Fruit fly (Drosophila melanogaster) whole organism, embryonic: ENCODE measurements around the gene CG11085.

Source experiments
- Adf1 ChIP-seq: fragments of 200-800 bp; sonication (Bioruptor generic); IDR thresholded peaks from 2 replicates; pipeline ENCODE4 v1.3.6; 2022; ENCODE audit warnings: missing biosample characterization, missing genetic modification characterization
- B-H2 ChIP-seq: fragments of 200-800 bp; sonication (Bioruptor generic); optimal IDR thresholded peaks from 2 replicates; lab custom pipeline; 2018; ENCODE audit warnings: missing biosample characterization, mild to moderate bottlenecking, missing genetic modification characterization
- BtbVII ChIP-seq: fragments of 200-800 bp; sonication (Bioruptor generic); optimal IDR thresholded peaks from 3 replicates; lab custom pipeline; 2017; ENCODE audit warnings: missing biosample characterization, mild to moderate bottlenecking, missing genetic modification characterization
- CG10209 ChIP-seq: fragments of 200-800 bp; sonication (Bioruptor generic); optimal IDR thresholded peaks from 3 replicates; lab custom pipeline; 2017; ENCODE audit warnings: missing biosample characterization, mild to moderate bottlenecking, missing genetic modification characterization, missing genetic modification reagents
- CG10274 ChIP-seq: fragments of 200-800 bp; sonication (Bioruptor generic); optimal IDR thresholded peaks from 3 replicates; lab custom pipeline; 2017; ENCODE audit warnings: missing biosample characterization, mild to moderate bottlenecking, missing genetic modification characterization
- CG12299 ChIP-seq: fragments of 200-800 bp; sonication (Bioruptor generic); optimal IDR thresholded peaks from 2 replicates; lab custom pipeline; 2018; ENCODE audit warnings: missing biosample characterization, mild to moderate bottlenecking, missing genetic modification characterization
- CG15269 ChIP-seq: fragments of 200-800 bp; sonication (Bioruptor generic); optimal IDR thresholded peaks from 2 replicates; lab custom pipeline; 2018; ENCODE audit warnings: missing biosample characterization, mild to moderate bottlenecking, missing genetic modification characterization, moderate library complexity
- CG16863 ChIP-seq: fragments of 200-800 bp; sonication (Bioruptor generic); optimal IDR thresholded peaks from 3 replicates; lab custom pipeline; 2016; ENCODE audit warnings: missing biosample characterization, missing genetic modification characterization
- CG17802 ChIP-seq: fragments of 200-800 bp; sonication (Bioruptor generic); optimal IDR thresholded peaks from 2 replicates; lab custom pipeline; 2018; ENCODE audit warnings: missing biosample characterization, mild to moderate bottlenecking, missing genetic modification characterization, moderate library complexity
- CG1792 ChIP-seq: fragments of 200-800 bp; sonication (Bioruptor generic); optimal IDR thresholded peaks from 2 replicates; lab custom pipeline; 2016; ENCODE audit warnings: missing biosample characterization, missing genetic modification characterization
- CG2202 ChIP-seq: fragments of 200-800 bp; sonication (Bioruptor generic); optimal IDR thresholded peaks from 2 replicates; lab custom pipeline; 2018; ENCODE audit warnings: missing biosample characterization, mild to moderate bottlenecking, missing genetic modification characterization
- CG34376 ChIP-seq: fragments of 200-800 bp; sonication (Bioruptor generic); optimal IDR thresholded peaks from 2 replicates; lab custom pipeline; 2018; ENCODE audit warnings: missing biosample characterization, mild to moderate bottlenecking, missing genetic modification characterization
- CG42726 ChIP-seq: fragments of 200-800 bp; sonication (Bioruptor generic); IDR thresholded peaks from 2 replicates; pipeline ENCODE4 v1.3.6; 2022; ENCODE audit warnings: missing biosample characterization, missing genetic modification characterization; ENCODE audit not compliant: partially characterized antibody
- CG4707 ChIP-seq: fragments of 200-800 bp; sonication (Bioruptor generic); optimal IDR thresholded peaks from 2 replicates; lab custom pipeline; 2018; ENCODE audit warnings: missing biosample characterization, mild to moderate bottlenecking, missing genetic modification characterization, moderate library complexity
- CG5245 ChIP-seq: fragments of 200-800 bp; sonication (Bioruptor generic); optimal IDR thresholded peaks from 3 replicates; lab custom pipeline; 2016; ENCODE audit warnings: missing biosample characterization, missing genetic modification characterization
- CG6683 ChIP-seq: fragments of 200-800 bp; sonication (Bioruptor generic); optimal IDR thresholded peaks from 2 replicates; lab custom pipeline; 2017; ENCODE audit warnings: missing biosample characterization, mild to moderate bottlenecking, missing genetic modification characterization, missing genetic modification reagents
- CG6689 ChIP-seq: fragments of 200-800 bp; sonication (Bioruptor generic); IDR thresholded peaks from 2 replicates; pipeline ENCODE4 v1.3.6; 2022; ENCODE audit warnings: missing biosample characterization, missing genetic modification characterization
- CG7987 ChIP-seq: fragments of 200-800 bp; sonication (Bioruptor generic); optimal IDR thresholded peaks from 2 replicates; lab custom pipeline; 2018; ENCODE audit warnings: missing biosample characterization, mild to moderate bottlenecking, missing genetic modification characterization, moderate library complexity
- CG8290 ChIP-seq, 3 experiments: fragments of 200-800 bp; sonication (Bioruptor generic); optimal IDR thresholded peaks; 2 replicates each; lab custom pipeline; 2016 to 2019; ENCODE audit warnings: missing biosample characterization in 3 of 3, missing genetic modification characterization in 3 of 3, mild to moderate bottlenecking in 2 of 3, moderate library complexity in 1 of 3
- CG9215 ChIP-seq: fragments of 200-800 bp; sonication (Bioruptor generic); IDR thresholded peaks from 2 replicates; pipeline ENCODE4 v1.3.6; 2022; ENCODE audit warnings: missing biosample characterization, missing genetic modification characterization
- D ChIP-seq, 2 experiments: fragments of 200-800 bp in 1 of 2; fragments of >200 bp in 1 of 2; sonication (Bioruptor generic) in 1 of 2; optimal IDR thresholded peaks; 2 replicates in 1 of 2; 3 replicates in 1 of 2; lab custom pipeline; 2017; ENCODE audit warnings: mild to moderate bottlenecking in 1 of 2, missing biosample characterization in 1 of 2, missing genetic modification characterization in 1 of 2, missing genetic modification reagents in 1 of 2
- Dad ChIP-seq: fragments of 200-800 bp; sonication (Bioruptor generic); optimal IDR thresholded peaks from 3 replicates; lab custom pipeline; 2016; ENCODE audit warnings: missing biosample characterization, missing genetic modification characterization
- Dll ChIP-seq: fragments of 200-800 bp; sonication (Bioruptor generic); IDR thresholded peaks from 4 replicates; pipeline ENCODE4 v1.3.6; 2022; ENCODE audit warnings: missing biosample characterization, missing genetic modification characterization; ENCODE audit not compliant: partially characterized antibody
- Gsc ChIP-seq: fragments of 200-800 bp; sonication (Bioruptor generic); IDR thresholded peaks from 2 replicates; pipeline ENCODE4 v1.3.6; 2022; ENCODE audit warnings: missing biosample characterization, missing genetic modification characterization
- Lhr ChIP-seq: fragments of 200-800 bp; sonication (Bioruptor generic); optimal IDR thresholded peaks from 3 replicates; lab custom pipeline; 2017; ENCODE audit warnings: mild to moderate bottlenecking, missing biosample characterization, missing genetic modification reagents, missing genetic modification characterization
- Lim3 ChIP-seq: fragments of 200-800 bp; sonication (Bioruptor generic); IDR thresholded peaks from 2 replicates; pipeline ENCODE4 v1.3.6; 2022; ENCODE audit warnings: missing biosample characterization, missing genetic modification characterization
- Nf-YA ChIP-seq: fragments of 200-800 bp; sonication (Bioruptor generic); IDR thresholded peaks from 2 replicates; pipeline ENCODE4 v1.3.6; 2022; ENCODE audit warnings: missing biosample characterization, missing genetic modification characterization
- Opbp ChIP-seq: fragments of 200-800 bp; sonication (Bioruptor generic); IDR thresholded peaks from 3 replicates; pipeline ENCODE4 v1.3.6; 2022; ENCODE audit warnings: missing biosample characterization, missing genetic modification characterization; ENCODE audit not compliant: partially characterized antibody
- PHDP ChIP-seq: fragments of 200-800 bp; sonication (Bioruptor generic); optimal IDR thresholded peaks from 3 replicates; lab custom pipeline; 2018; ENCODE audit warnings: missing biosample characterization, mild to moderate bottlenecking, missing genetic modification characterization, moderate library complexity
- Ptx1 ChIP-seq: fragments of 200-800 bp; sonication (Bioruptor generic); IDR thresholded peaks from 2 replicates; pipeline ENCODE4 v1.3.6; 2022; ENCODE audit warnings: missing biosample characterization, missing genetic modification characterization
- Taf1 ChIP-seq: fragments of 200-800 bp; sonication (Bioruptor generic); IDR thresholded peaks from 2 replicates; pipeline ENCODE4 v1.3.6; 2022; ENCODE audit warnings: missing biosample characterization, missing genetic modification characterization
- Trl ChIP-seq, 3 experiments: fragments of >200 bp in 2 of 3; fragments of 200-800 bp in 1 of 3; sonication (Bioruptor generic) in 1 of 3; optimal IDR thresholded peaks; 2 replicates in 1 of 3; 3 replicates in 2 of 3; lab custom pipeline; 2016 to 2017; ENCODE audit warnings: missing biosample characterization in 1 of 3, missing genetic modification characterization in 1 of 3
- ap ChIP-seq: fragments of 200-800 bp; sonication (Bioruptor generic); IDR thresholded peaks from 2 replicates; pipeline ENCODE4 v1.3.6; 2022; ENCODE audit warnings: missing biosample characterization, missing genetic modification characterization
- cad ChIP-seq: fragments of >200 bp; optimal IDR thresholded peaks from 2 replicates; lab custom pipeline; 2017; ENCODE audit warnings: missing biosample characterization, missing genetic modification characterization
- dpn ChIP-seq, 2 experiments: fragments of 200-800 bp; sonication (Bioruptor generic); optimal IDR thresholded peaks; 3 replicates each; lab custom pipeline; 2016; ENCODE audit warnings: missing biosample characterization in 2 of 2, missing genetic modification characterization in 2 of 2
- dysf ChIP-seq: fragments of 200-800 bp; sonication (Bioruptor generic); IDR thresholded peaks from 3 replicates; pipeline ENCODE4 v1.3.6; 2022; ENCODE audit warnings: missing biosample characterization, missing genetic modification characterization
- en ChIP-seq: fragments of 200-800 bp; sonication (Bioruptor generic); optimal IDR thresholded peaks from 2 replicates; lab custom pipeline; 2016; ENCODE audit warnings: missing biosample characterization, missing genetic modification characterization
- ewg ChIP-seq: fragments of 200-800 bp; sonication (Bioruptor generic); optimal IDR thresholded peaks from 3 replicates; lab custom pipeline; 2017; ENCODE audit warnings: mild to moderate bottlenecking, missing biosample characterization, missing genetic modification reagents, missing genetic modification characterization
- fd96Cb ChIP-seq: fragments of 200-800 bp; sonication (Bioruptor generic); optimal IDR thresholded peaks from 2 replicates; lab custom pipeline; 2018; ENCODE audit warnings: missing biosample characterization, mild to moderate bottlenecking, missing genetic modification characterization, moderate library complexity
- gcm2 ChIP-seq: fragments of 200-800 bp; sonication (Bioruptor generic); optimal IDR thresholded peaks from 2 replicates; lab custom pipeline; 2016; ENCODE audit warnings: missing biosample characterization, missing genetic modification characterization
- jing ChIP-seq: fragments of 200-800 bp; sonication (Bioruptor generic); optimal IDR thresholded peaks from 2 replicates; lab custom pipeline; 2018; ENCODE audit warnings: missing biosample characterization, mild to moderate bottlenecking, missing genetic modification characterization
- lilli ChIP-seq: fragments of 200-800 bp; sonication (Bioruptor generic); optimal IDR thresholded peaks from 3 replicates; lab custom pipeline; 2016; ENCODE audit warnings: missing biosample characterization, missing genetic modification characterization
- org-1 ChIP-seq: fragments of 200-800 bp; sonication (Bioruptor generic); optimal IDR thresholded peaks from 2 replicates; lab custom pipeline; 2017; ENCODE audit warnings: missing biosample characterization, missing genetic modification characterization
- pb ChIP-seq: fragments of 200-800 bp; sonication (Bioruptor generic); optimal IDR thresholded peaks from 3 replicates; lab custom pipeline; 2016; ENCODE audit warnings: missing biosample characterization, missing genetic modification characterization
- sim ChIP-seq: fragments of 200-800 bp; sonication (Bioruptor generic); IDR thresholded peaks from 2 replicates; pipeline ENCODE4 v1.3.6; 2022; ENCODE audit warnings: missing biosample characterization, missing genetic modification characterization
- slbo ChIP-seq: fragments of 200-800 bp; sonication (Bioruptor generic); IDR thresholded peaks from 2 replicates; pipeline ENCODE4 v1.3.6; 2022; ENCODE audit warnings: missing biosample characterization, missing genetic modification characterization
- sna ChIP-seq: fragments of 200-800 bp; sonication (Bioruptor generic); IDR thresholded peaks from 2 replicates; pipeline ENCODE4 v1.3.6; 2022; ENCODE audit warnings: missing biosample characterization, missing genetic modification characterization; ENCODE audit not compliant: partially characterized antibody
- tin ChIP-seq: fragments of 200-800 bp; sonication (Bioruptor generic); optimal IDR thresholded peaks from 3 replicates; lab custom pipeline; 2016; ENCODE audit warnings: missing biosample characterization, missing genetic modification characterization
- tll ChIP-seq, 2 experiments: fragments of 200-800 bp in 1 of 2; fragments of >200 bp in 1 of 2; sonication (Bioruptor generic) in 1 of 2; optimal IDR thresholded peaks; 2 replicates each; lab custom pipeline; 2017 to 2019; ENCODE audit warnings: missing biosample characterization in 2 of 2, missing genetic modification characterization in 2 of 2, mild to moderate bottlenecking in 1 of 2, moderate library complexity in 1 of 2

The CG11085 gene

DNA sequence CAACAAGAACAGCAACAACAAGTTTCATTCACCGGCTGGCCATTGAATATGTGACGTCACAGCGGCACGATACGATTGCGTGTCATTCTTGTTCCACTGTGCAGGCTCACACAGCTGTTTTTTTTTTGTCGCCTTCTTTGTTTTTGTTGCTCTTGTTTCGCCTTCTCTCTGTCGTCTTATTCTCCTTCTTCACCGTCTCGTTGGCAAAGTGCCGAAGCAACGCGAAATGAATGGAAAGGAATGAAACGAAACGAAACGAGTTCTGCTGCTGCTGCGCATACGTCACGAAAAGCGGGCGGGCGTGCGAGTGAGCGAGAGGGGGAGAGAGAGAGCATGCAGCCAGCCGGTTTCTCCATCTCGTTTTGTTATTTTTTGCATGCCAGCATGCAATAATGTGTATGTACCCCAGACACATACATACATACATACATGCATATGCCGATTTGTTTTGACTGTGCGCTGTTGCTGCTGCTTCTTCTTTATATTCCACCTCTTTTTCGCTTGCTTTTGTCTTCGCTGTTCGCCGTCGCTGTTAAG, 41.4 kb upstream of the CG11085 start (continued):
- TF ChIP-seq D (optimal IDR thresholded peaks at IDR 0.05; lab: Kevin White, UChicago) (no peak), D (GFP tag; optimal IDR thresholded peaks at IDR 0.05; lab: Kevin White, UChicago) (no peak), dpn (GFP tag; optimal IDR thresholded peaks at IDR 0.05; lab: Kevin White, UChicago) (peak in 1 of 2 experiments; percentile 26), CG9215 (no peak), Dll (0 out of 4 replicates have a peak, but pooled peaks have one; percentile 24), fd96Cb (tag; lab: Kevin White, UChicago) (no peak), tin (GFP tag; lab: Kevin White, UChicago) (no peak), Ptx1 (GFP tag; lab: Robert Waterston, UW) (no peak), sna (peak; percentile 28; the same call in 1 of the 2 replicates), CG6689 (GFP tag; lab: Robert Waterston, UW) (0 out of 2 replicates have a peak, but pooled peaks have one; percentile 6), lilli (GFP tag; lab: Kevin White, UChicago) (no peak), cad (no peak), PHDP (peak; percentile 17), Trl (optimal IDR thresholded peaks at IDR 0.05; lab: Kevin White, UChicago) (peak; percentile 20 to 43), Trl (GFP tag; optimal IDR thresholded peaks at IDR 0.05; lab: Kevin White, UChicago) (no peak), org-1 (GFP tag; lab: Kevin White, UChicago) (no peak), CG34376 (GFP tag; lab: Kevin White, UChicago) (peak; percentile 9), CG10209 (GFP tag; lab: Kevin White, UChicago) (no peak), B-H2 (no peak), CG10274 (GFP tag; lab: Kevin White, UChicago) (no peak), Gsc (GFP tag; lab: Robert Waterston, UW) (no peak), Lim3 (GFP tag; lab: Robert Waterston, UW) (no peak), CG5245 (no peak), tll (GFP tag; optimal IDR thresholded peaks at IDR 0.05; lab: Kevin White, UChicago) (no peak), Nf-YA (GFP tag; lab: Robert Waterston, UW) (no peak), CG2202 (tag; lab: Kevin White, UChicago) (no peak), gcm2 (GFP tag; lab: Kevin White, UChicago) (no peak), CG15269 (no peak), CG4707 (GFP tag; lab: Kevin White, UChicago) (peak; percentile 90), CG1792 (GFP tag; lab: Kevin White, UChicago) (no peak), CG17802 (no peak), Dad (GFP tag; lab: Kevin White, UChicago) (no peak), ewg (GFP tag; lab: Kevin White, UChicago) (peak; percentile 88), Lhr (GFP tag; lab: Kevin White, UChicago) (no peak), pb (GFP tag; lab: Kevin White, UChicago) (no peak), Taf1 (GFP tag; lab: Robert Waterston, UW) (no peak), jing (no peak), CG16863 (GFP tag; lab: Kevin White, UChicago) (no peak), CG12299 (tag; lab: Kevin White, UChicago) (no peak), en (no peak), sim (no peak), CG6683 (GFP tag; lab: Kevin White, UChicago) (no peak), CG7987 (GFP tag; lab: Kevin White, UChicago) (peak; percentile 77), Opbp (GFP tag; lab: Robert Waterston, UW) (no peak), Adf1 (GFP tag; lab: Robert Waterston, UW) (peak; percentile 77), ap (GFP tag; lab: Robert Waterston, UW) (no peak), CG42726 (GFP tag; lab: Robert Waterston, UW) (no peak), BtbVII (GFP tag; lab: Kevin White, UChicago) (peak; percentile 41), CG8290 (GFP tag; optimal IDR thresholded peaks at IDR 0.05; lab: Kevin White, UChicago) (peak; percentile 16), CG8290 (tag; optimal IDR thresholded peaks at IDR 0.05; lab: Kevin White, UChicago) (peak in 1 of 2 experiments; percentile 4), slbo (GFP tag; lab: Robert Waterston, UW) (no peak), dysf (GFP tag; lab: Robert Waterston, UW) (no peak)
